Worm (Caenorhabditis elegans) whole organism, L3 larva: ENCODE measurements around the gene C45B11.6.

Source experiments
- snpc-4 ChIP-seq: fragments of 150-350 bp; optimal IDR thresholded peaks from 2 replicates; lab custom pipeline; 2014; ENCODE audit warnings: missing biosample characterization, missing genetic modification characterization
- unc-39 ChIP-seq: sonication (generic microtip); optimal IDR thresholded peaks from 4 replicates; lab custom pipeline; 2017; ENCODE audit warnings: missing biosample characterization, missing genetic modification characterization

- TF ChIP-seq snpc-4 (tag; lab: Kevin White, UChicago) (no peak), unc-39 (tag; lab: Kevin White, UChicago) (no peak)
Measured at ce11 chrV:11065513-11065912, 21.6 kb downstream of the C45B11.6 start, which contains the start of gene nlp-80.
